Fruit fly (Drosophila melanogaster) whole organism, embryonic: Measurements from ENCODE around the gene Pdfr.

ENCODE experiments used
- Antp ChIP-seq: fragments of 200-800 bp; sonication (Bioruptor generic); optimal IDR thresholded peaks from 3 replicates; lab custom pipeline; 2016; ENCODE audit warnings: missing biosample characterization, missing genetic modification characterization
- BEAF-32 ChIP-seq: fragments of 200-800 bp; sonication (Bioruptor generic); optimal IDR thresholded peaks from 3 replicates; lab custom pipeline; 2017; ENCODE audit warnings: missing biosample characterization, missing genetic modification characterization, mild to moderate bottlenecking, moderate library complexity, missing genetic modification reagents
- CG10565 ChIP-seq: fragments of 200-800 bp; sonication (Bioruptor generic); optimal IDR thresholded peaks from 3 replicates; lab custom pipeline; 2016; ENCODE audit warnings: missing biosample characterization, mild to moderate bottlenecking, missing genetic modification characterization
- CG10979 ChIP-seq: fragments of 200-800 bp; sonication (Bioruptor generic); optimal IDR thresholded peaks from 2 replicates; lab custom pipeline; 2018; ENCODE audit warnings: missing biosample characterization, mild to moderate bottlenecking, missing genetic modification characterization, moderate library complexity
- CG11247 ChIP-seq: fragments of 200-800 bp; sonication (Bioruptor generic); IDR thresholded peaks from 2 replicates; pipeline ENCODE4 v1.3.6; 2022; ENCODE audit warnings: missing biosample characterization, missing genetic modification characterization
- CG12659 ChIP-seq: fragments of 200-800 bp; sonication (Bioruptor generic); optimal IDR thresholded peaks from 3 replicates; lab custom pipeline; 2017; ENCODE audit warnings: mild to moderate bottlenecking, missing biosample characterization, missing genetic modification reagents, missing genetic modification characterization
- CG13424 ChIP-seq: fragments of 200-800 bp; sonication (Bioruptor generic); optimal IDR thresholded peaks from 2 replicates; lab custom pipeline; 2019; ENCODE audit warnings: missing biosample characterization, mild to moderate bottlenecking, missing genetic modification characterization, moderate library complexity
- CG15696 ChIP-seq: fragments of 200-800 bp; sonication (Bioruptor generic); optimal IDR thresholded peaks from 2 replicates; lab custom pipeline; 2019; ENCODE audit warnings: missing biosample characterization, mild to moderate bottlenecking, missing genetic modification characterization, moderate library complexity
- CG17328 ChIP-seq: fragments of 200-800 bp; sonication (Bioruptor generic); IDR thresholded peaks from 2 replicates; pipeline ENCODE4 v1.3.6; 2022; ENCODE audit warnings: missing biosample characterization, missing genetic modification characterization
- CG18011 ChIP-seq: fragments of 200-800 bp; sonication (Bioruptor generic); optimal IDR thresholded peaks from 2 replicates; lab custom pipeline; 2017; ENCODE audit warnings: missing biosample characterization, missing genetic modification characterization, mild to moderate bottlenecking, moderate library complexity, missing genotype
- CG18262 ChIP-seq: fragments of 200-800 bp; optimal IDR thresholded peaks from 3 replicates; lab custom pipeline; 2019; ENCODE audit warnings: missing biosample characterization, mild to moderate bottlenecking, missing genetic modification characterization, moderate library complexity
- CG2120 ChIP-seq: fragments of 200-800 bp; sonication (Bioruptor generic); optimal IDR thresholded peaks from 3 replicates; lab custom pipeline; 2016; ENCODE audit warnings: missing biosample characterization, missing genetic modification characterization
- CG31441 ChIP-seq: fragments of 200-800 bp; sonication (Bioruptor generic); IDR thresholded peaks from 2 replicates; pipeline ENCODE4 v1.3.6; 2022; ENCODE audit warnings: missing biosample characterization, missing genetic modification characterization
- CG3407 ChIP-seq: fragments of 200-800 bp; sonication (Bioruptor generic); optimal IDR thresholded peaks from 2 replicates; lab custom pipeline; 2018; ENCODE audit warnings: missing biosample characterization, mild to moderate bottlenecking, missing genetic modification characterization
- CG3726 ChIP-seq: fragments of 200-800 bp; sonication (Bioruptor generic); IDR thresholded peaks from 3 replicates; pipeline ENCODE4, ENCODE4 v1.3.6; 2022; ENCODE audit warnings: missing biosample characterization, missing genetic modification characterization
- CG3847 ChIP-seq: fragments of 200-800 bp; sonication (Bioruptor generic); IDR thresholded peaks from 2 replicates; pipeline ENCODE4 v1.3.6; 2022; ENCODE audit warnings: missing biosample characterization, missing genetic modification characterization
- CG4707 ChIP-seq: fragments of 200-800 bp; sonication (Bioruptor generic); optimal IDR thresholded peaks from 2 replicates; lab custom pipeline; 2018; ENCODE audit warnings: missing biosample characterization, mild to moderate bottlenecking, missing genetic modification characterization, moderate library complexity
- CG7271 ChIP-seq: fragments of 200-800 bp; sonication (Bioruptor generic); optimal IDR thresholded peaks from 2 replicates; lab custom pipeline; 2018; ENCODE audit warnings: missing biosample characterization, mild to moderate bottlenecking, missing genetic modification characterization, moderate library complexity
- CG9797 ChIP-seq: fragments of 200-800 bp; sonication (Bioruptor generic); optimal IDR thresholded peaks from 3 replicates; lab custom pipeline; 2018; ENCODE audit warnings: missing biosample characterization, mild to moderate bottlenecking, missing genetic modification characterization
- D ChIP-seq, 2 experiments: fragments of 200-800 bp in 1 of 2; fragments of >200 bp in 1 of 2; sonication (Bioruptor generic) in 1 of 2; optimal IDR thresholded peaks; 2 replicates in 1 of 2; 3 replicates in 1 of 2; lab custom pipeline; 2017; ENCODE audit warnings: mild to moderate bottlenecking in 1 of 2, missing biosample characterization in 1 of 2, missing genetic modification characterization in 1 of 2, missing genetic modification reagents in 1 of 2
- Dp ChIP-seq: fragments of 200-800 bp; sonication (Bioruptor generic); optimal IDR thresholded peaks from 2 replicates; lab custom pipeline; 2018; ENCODE audit warnings: missing biosample characterization, mild to moderate bottlenecking, missing genetic modification characterization, moderate library complexity
- HLH3B ChIP-seq: fragments of 200-800 bp; sonication (Bioruptor generic); IDR thresholded peaks from 2 replicates; pipeline ENCODE4 v1.3.6; 2022; ENCODE audit warnings: missing biosample characterization, missing genetic modification characterization
- HmgZ ChIP-seq: fragments of 200-800 bp; sonication (Bioruptor generic); optimal IDR thresholded peaks from 2 replicates; lab custom pipeline; 2018; ENCODE audit warnings: missing biosample characterization, mild to moderate bottlenecking, missing genetic modification characterization
- Lhr ChIP-seq: fragments of 200-800 bp; sonication (Bioruptor generic); optimal IDR thresholded peaks from 3 replicates; lab custom pipeline; 2017; ENCODE audit warnings: mild to moderate bottlenecking, missing biosample characterization, missing genetic modification reagents, missing genetic modification characterization
- MESR4 ChIP-seq: fragments of 200-800 bp; sonication (Bioruptor generic); optimal IDR thresholded peaks from 2 replicates; lab custom pipeline; 2018; ENCODE audit warnings: missing biosample characterization, mild to moderate bottlenecking, missing genetic modification characterization, moderate library complexity
- Oli ChIP-seq: fragments of 200-800 bp; sonication (Bioruptor generic); optimal IDR thresholded peaks from 2 replicates; lab custom pipeline; 2018; ENCODE audit warnings: missing biosample characterization, mild to moderate bottlenecking, missing genetic modification characterization, moderate library complexity
- bsh ChIP-seq, 2 experiments: fragments of 200-800 bp; sonication (Bioruptor generic); optimal IDR thresholded peaks; 2 replicates each; lab custom pipeline; 2017 to 2018; ENCODE audit warnings: mild to moderate bottlenecking in 2 of 2, missing biosample characterization in 2 of 2, missing genetic modification characterization in 2 of 2, moderate library complexity in 1 of 2
- dysf ChIP-seq: fragments of 200-800 bp; sonication (Bioruptor generic); IDR thresholded peaks from 3 replicates; pipeline ENCODE4 v1.3.6; 2022; ENCODE audit warnings: missing biosample characterization, missing genetic modification characterization
- eyg ChIP-seq: fragments of 200-800 bp; sonication (Bioruptor generic); optimal IDR thresholded peaks from 3 replicates; lab custom pipeline; 2016; ENCODE audit warnings: missing biosample characterization, missing genetic modification characterization
- gcm2 ChIP-seq: fragments of 200-800 bp; sonication (Bioruptor generic); optimal IDR thresholded peaks from 2 replicates; lab custom pipeline; 2016; ENCODE audit warnings: missing biosample characterization, missing genetic modification characterization
- gfzf ChIP-seq: fragments of 200-800 bp; sonication (Bioruptor generic); optimal IDR thresholded peaks from 2 replicates; lab custom pipeline; 2016; ENCODE audit warnings: missing biosample characterization, mild to moderate bottlenecking, missing genetic modification characterization, moderate library complexity
- ham ChIP-seq: fragments of 200-800 bp; sonication (Bioruptor generic); IDR thresholded peaks from 2 replicates; pipeline ENCODE4 v1.3.6; 2022; ENCODE audit warnings: missing biosample characterization, missing genetic modification characterization
- hth ChIP-seq: fragments of >200 bp; optimal IDR thresholded peaks from 2 replicates; lab custom pipeline; 2017; ENCODE audit warnings: inconsistent platforms
- nmo ChIP-seq: fragments of 200-800 bp; sonication (Bioruptor generic); optimal IDR thresholded peaks from 2 replicates; lab custom pipeline; 2018; ENCODE audit warnings: missing biosample characterization, mild to moderate bottlenecking, missing genetic modification characterization, moderate library complexity
- oc ChIP-seq: fragments of 200-800 bp; sonication (Bioruptor generic); optimal IDR thresholded peaks from 2 replicates; lab custom pipeline; 2018; ENCODE audit warnings: missing biosample characterization, mild to moderate bottlenecking, missing genetic modification characterization, moderate library complexity
- p53 ChIP-seq: fragments of 200-800 bp; sonication (Bioruptor generic); optimal IDR thresholded peaks from 2 replicates; lab custom pipeline; 2016; ENCODE audit warnings: missing biosample characterization, missing genetic modification characterization
- pum ChIP-seq: fragments of 200-800 bp; sonication (Bioruptor generic); optimal IDR thresholded peaks from 2 replicates; lab custom pipeline; 2016; ENCODE audit warnings: missing biosample characterization, missing genetic modification characterization
- pzg ChIP-seq: fragments of 200-800 bp; sonication (Bioruptor generic); optimal IDR thresholded peaks from 3 replicates; lab custom pipeline; 2018; ENCODE audit warnings: missing biosample characterization, mild to moderate bottlenecking, missing genetic modification characterization, moderate library complexity
- sens-2 ChIP-seq: fragments of 200-800 bp; sonication (Bioruptor generic); IDR thresholded peaks from 2 replicates; pipeline ENCODE4 v1.3.6; 2022; ENCODE audit warnings: missing biosample characterization, missing genetic modification characterization
- ssp ChIP-seq: fragments of 200-800 bp; sonication (Bioruptor generic); IDR thresholded peaks from 2 replicates; pipeline ENCODE4 v1.3.6; 2022; ENCODE audit warnings: missing biosample characterization, missing genetic modification characterization
- ttk ChIP-seq: fragments of 200-800 bp; sonication (Bioruptor generic); IDR thresholded peaks from 2 replicates; pipeline ENCODE4 v2.1.2; 2022; ENCODE audit warnings: missing biosample characterization, missing genetic modification characterization

The Pdfr gene

DNA sequence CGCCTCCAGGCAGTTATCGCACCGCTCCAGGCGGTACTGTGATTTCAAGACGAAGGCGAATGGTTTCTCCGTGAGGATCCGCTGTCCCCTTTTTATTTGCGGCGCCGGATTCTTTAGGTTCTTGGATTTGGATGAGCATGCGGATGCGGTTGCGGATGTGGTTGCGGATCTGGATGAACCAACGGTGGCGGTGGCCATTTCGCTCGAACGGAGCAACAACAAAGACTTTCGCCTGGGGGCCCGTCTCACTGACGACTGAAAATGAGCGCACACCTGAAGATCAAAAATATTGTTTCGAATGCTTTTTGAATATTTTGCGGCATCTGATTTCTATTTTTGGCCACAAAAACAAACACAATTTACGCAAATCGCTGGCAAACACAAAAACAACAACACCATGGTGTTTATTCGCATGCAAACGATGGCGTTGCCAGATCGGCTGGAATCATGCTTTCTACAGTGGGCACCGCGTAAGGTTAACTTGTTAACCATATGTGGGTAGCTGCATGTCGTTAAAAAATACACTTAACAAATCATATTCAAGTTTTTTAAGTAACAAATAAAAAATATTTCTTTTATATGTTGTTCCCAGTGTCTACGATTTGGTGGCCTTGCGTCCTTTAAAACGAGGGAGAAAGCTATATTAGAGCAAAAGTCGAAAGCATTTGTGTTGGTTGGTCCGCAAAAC, 56.6 kb downstream of the Pdfr start, which contains the start of gene Smyd3 (continued):
- peak; percentile 69 for TF ChIP-seq CG4707 (GFP tag; lab: Kevin White, UChicago)
- peak; percentile 79 for TF ChIP-seq Antp (GFP tag; lab: Kevin White, UChicago)
- TF ChIP-seq CG3407 (GFP tag; lab: Kevin White, UChicago) = no peak
- peak; percentile 15 for TF ChIP-seq oc (tag; lab: Kevin White, UChicago)
- TF ChIP-seq hth (lab: Kevin White, UChicago) = no peak
- TF ChIP-seq CG13424 (tag; lab: Kevin White, UChicago) = peak; percentile 73
- 0 out of 3 replicates have a peak, but pooled peaks have one; percentile 26 for TF ChIP-seq CG3726 (GFP tag; lab: Robert Waterston, UW)
- no peak for TF ChIP-seq D (optimal IDR thresholded peaks at IDR 0.05; lab: Kevin White, UChicago)
- TF ChIP-seq D (GFP tag; optimal IDR thresholded peaks at IDR 0.05; lab: Kevin White, UChicago) = no peak
- TF ChIP-seq p53 (GFP tag; lab: Kevin White, UChicago) = peak; percentile 47
- TF ChIP-seq sens-2 (GFP tag; lab: Robert Waterston, UW) = peak; percentile 60; the same call in 1 of the 2 replicates
- TF ChIP-seq CG17328 = peak; percentile 80
- TF ChIP-seq CG3847 (GFP tag; lab: Robert Waterston, UW) = peak; percentile 84
- peak; percentile 38 for TF ChIP-seq CG15696
- peak; percentile 69 for TF ChIP-seq Oli (tag; lab: Kevin White, UChicago)
- TF ChIP-seq ssp = peak; percentile 60
- no peak for TF ChIP-seq CG9797
- TF ChIP-seq HmgZ (tag; lab: Kevin White, UChicago) = peak; percentile 67
- peak; percentile 90 for TF ChIP-seq CG2120 (GFP tag; lab: Kevin White, UChicago)
- peak; percentile 84 for TF ChIP-seq dysf (GFP tag; lab: Robert Waterston, UW)
- peak; percentile 63 for TF ChIP-seq gcm2 (GFP tag; lab: Kevin White, UChicago)
- no peak; the same call in 1 of the 2 replicates for TF ChIP-seq CG31441
- TF ChIP-seq pum (GFP tag; lab: Kevin White, UChicago) = peak; percentile 70
- peak; percentile 84 for TF ChIP-seq HLH3B
- TF ChIP-seq CG12659 (GFP tag; lab: Kevin White, UChicago) = peak; percentile 70
- peak; percentile 65 for TF ChIP-seq CG10979 (tag; lab: Kevin White, UChicago)
- peak; percentile 67 for TF ChIP-seq nmo (GFP tag; lab: Kevin White, UChicago)
- TF ChIP-seq CG18262 (tag; lab: Kevin White, UChicago) = peak; percentile 66
- TF ChIP-seq ttk (GFP tag; lab: Robert Waterston, UW) = peak; percentile 69; the same call in 1 of the 2 replicates
- no peak for TF ChIP-seq CG7271 (tag; lab: Kevin White, UChicago)
- no peak for TF ChIP-seq CG10565 (GFP tag; lab: Kevin White, UChicago)

DNA sequence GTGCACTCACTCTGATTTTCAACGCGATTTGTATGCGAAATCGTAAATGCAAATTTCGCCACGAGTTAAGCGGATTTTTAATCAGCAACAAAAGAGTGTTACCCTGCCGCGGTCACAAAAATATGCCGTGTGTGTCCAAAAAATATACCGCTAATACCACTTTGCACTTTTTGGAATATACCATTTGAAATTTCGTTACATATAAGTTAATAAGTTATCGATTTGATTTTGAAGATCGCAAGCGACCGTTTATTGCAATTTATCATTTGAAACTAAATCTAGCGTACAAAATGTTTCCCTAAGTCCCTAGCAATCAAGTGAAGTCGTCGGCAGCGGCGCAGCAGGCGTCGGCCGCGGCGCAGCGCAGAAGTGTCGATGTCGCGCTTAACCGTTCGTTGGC, 58.2 kb downstream of the Pdfr start, which contains the start of gene eIF3g1:
Gene eIF3g1 (minus strand): TSS at position 101 of the 400 bp plus-strand sequence.
- peak; percentile 70 for TF ChIP-seq gfzf (GFP tag; lab: Kevin White, UChicago)
- peak; percentile 85 for TF ChIP-seq MESR4 (GFP tag; lab: Kevin White, UChicago)
- peak; percentile 41 for TF ChIP-seq pzg (GFP tag; lab: Kevin White, UChicago)
- TF ChIP-seq Dp (GFP tag; lab: Kevin White, UChicago) = peak; percentile 27
- TF ChIP-seq CG9797 = peak; percentile 12

DNA sequence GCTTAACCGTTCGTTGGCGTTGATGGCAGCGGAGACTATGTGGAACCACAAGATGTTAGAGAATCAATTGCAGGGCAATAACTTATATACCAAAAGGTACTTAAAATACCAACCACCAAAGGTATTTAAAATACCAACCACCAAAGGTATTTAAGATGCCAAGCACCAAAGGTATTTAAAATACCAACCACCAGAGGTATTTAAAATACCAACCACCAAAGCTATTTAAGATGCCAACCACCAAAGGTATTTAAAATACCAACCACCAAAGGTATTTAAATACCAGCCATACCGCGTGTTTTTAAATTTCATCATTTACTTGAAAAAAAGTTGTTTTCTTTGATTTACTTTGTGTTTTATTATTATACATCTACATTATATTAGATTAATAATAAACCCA, 65.4 kb downstream of the Pdfr start:
- TF ChIP-seq CG31441 (no peak), pzg (GFP tag; lab: Kevin White, UChicago) (peak; percentile 68), CG9797 (peak; percentile 32), bsh (GFP tag; optimal IDR thresholded peaks at IDR 0.05; lab: Kevin White, UChicago) (no peak), CG18011 (no peak), eyg (GFP tag; lab: Kevin White, UChicago) (no peak), CG11247 (GFP tag; lab: Robert Waterston, UW) (no peak), BEAF-32 (GFP tag; lab: Kevin White, UChicago) (peak; percentile 5), gfzf (GFP tag; lab: Kevin White, UChicago) (peak; percentile 70), Lhr (GFP tag; lab: Kevin White, UChicago) (peak; percentile 49), ham (GFP tag; lab: Robert Waterston, UW) (no peak), Dp (GFP tag; lab: Kevin White, UChicago) (peak; percentile 77)
